Worm (Caenorhabditis elegans): ENCODE measurements around the gene abu-6.

ce11 chrV:5204127-5204526 is 42.4 kb upstream of the abu-6 start, which contains the start of gene ttc-37:
- TF ChIP-seq aha-1 (tag; optimal IDR thresholded peaks at IDR 0.05), result no peak
- TF ChIP-seq C34B4.2 (tag; optimal IDR thresholded peaks at IDR 0.05), result no peak
- peak; percentile 85 for TF ChIP-seq nhr-47 (tag; optimal IDR thresholded peaks at IDR 0.05)
- peak; percentile 52 for TF ChIP-seq lin-39 (tag; optimal IDR thresholded peaks at IDR 0.05)
- TF ChIP-seq ces-1 (GFP tag; optimal IDR thresholded peaks at IDR 0.05), result no peak
- peak; percentile 74 to 77 for TF ChIP-seq lsy-2 (tag; optimal IDR thresholded peaks at IDR 0.05)
- peak; percentile 46 for TF ChIP-seq nhr-90 (tag; optimal IDR thresholded peaks at IDR 0.05; ENCODE audit: poor library complexity)
- TF ChIP-seq nhr-11 (tag; optimal IDR thresholded peaks at IDR 0.05), result peak; percentile 31
- peak in 2 of 6 experiments; percentile 15 to 55 for TF ChIP-seq elt-3 (tag; optimal IDR thresholded peaks at IDR 0.05)
- no peak for TF ChIP-seq ceh-63 (GFP tag; optimal IDR thresholded peaks at IDR 0.05)
- TF ChIP-seq egl-13 (tag; optimal IDR thresholded peaks at IDR 0.05), result no peak
- no peak for TF ChIP-seq nhr-28 (tag; optimal IDR thresholded peaks at IDR 0.05)
